Fruit fly (Drosophila melanogaster) whole organism, wandering third instar larva: Measurements from ENCODE around the gene CG4596.

ENCODE experiments used
- Abd-B ChIP-seq: fragments of >200 bp; optimal IDR thresholded peaks from 2 replicates; lab custom pipeline; 2017; ENCODE audit warnings: missing biosample characterization, missing genetic modification characterization
- CG32264 ChIP-seq: fragments of 200-800 bp; sonication (Bioruptor generic); optimal IDR thresholded peaks from 2 replicates; lab custom pipeline; 2016; ENCODE audit warnings: missing biosample characterization, missing genetic modification characterization
- CG9705 ChIP-seq: fragments of 200-800 bp; sonication (Bioruptor generic); optimal IDR thresholded peaks from 2 replicates; lab custom pipeline; 2018; ENCODE audit warnings: missing biosample characterization, mild to moderate bottlenecking, missing genetic modification characterization
- CrebA ChIP-seq: fragments of 200-800 bp; sonication (Bioruptor generic); optimal IDR thresholded peaks from 2 replicates; lab custom pipeline; 2016; ENCODE audit warnings: missing biosample characterization, mild to moderate bottlenecking, missing genetic modification characterization, borderline replicate concordance
- Dfd ChIP-seq: fragments of >200 bp; optimal IDR thresholded peaks from 2 replicates; lab custom pipeline; 2017; ENCODE audit warnings: missing biosample characterization, missing genetic modification characterization
- Dif ChIP-seq: fragments of 200-275, 200-300 bp; sonication (Bioruptor generic); optimal IDR thresholded peaks from 2 replicates; lab custom pipeline; 2018; ENCODE audit warnings: missing biosample characterization, missing genetic modification characterization; ENCODE audit not compliant: partially characterized antibody
- GATAd ChIP-seq: sonication (Bioruptor generic); optimal IDR thresholded peaks from 2 replicates; lab custom pipeline; 2016; ENCODE audit warnings: missing biosample characterization, missing genetic modification characterization
- HLH106 ChIP-seq: fragments of 200-800 bp; optimal IDR thresholded peaks from 3 replicates; lab custom pipeline; 2019; ENCODE audit warnings: missing biosample characterization, mild to moderate bottlenecking, missing genetic modification characterization, moderate library complexity
- Hnf4 ChIP-seq: fragments of 200-800 bp; sonication (Bioruptor generic); optimal IDR thresholded peaks from 2 replicates; lab custom pipeline; 2016; ENCODE audit warnings: missing biosample characterization, mild to moderate bottlenecking, missing genetic modification characterization
- Hr78 ChIP-seq: fragments of >200 bp; optimal IDR thresholded peaks from 2 replicates; lab custom pipeline; 2017; ENCODE audit warnings: missing biosample characterization, missing genetic modification characterization
- Hr83 ChIP-seq: fragments of 200-300 bp; sonication (Bioruptor generic); optimal IDR thresholded peaks from 2 replicates; lab custom pipeline; 2016; ENCODE audit warnings: missing biosample characterization, mild to moderate bottlenecking, missing genetic modification characterization, moderate library complexity; ENCODE audit not compliant: poor library complexity, severe bottlenecking
- Jra ChIP-seq: sonication (Bioruptor generic); optimal IDR thresholded peaks from 2 replicates; lab custom pipeline; 2016; ENCODE audit warnings: missing biosample characterization, missing genetic modification characterization
- Mio ChIP-seq: sonication (Bioruptor generic); optimal IDR thresholded peaks from 2 replicates; lab custom pipeline; 2016; ENCODE audit warnings: missing biosample characterization, missing genetic modification characterization
- Myc ChIP-seq: fragments of >200 bp; optimal IDR thresholded peaks from 2 replicates; lab custom pipeline; 2017
- N ChIP-seq: fragments of >200 bp; optimal IDR thresholded peaks from 2 replicates; lab custom pipeline; 2018; ENCODE audit warnings: missing biosample characterization, missing external identifiers, missing genetic modification characterization
- OdsH ChIP-seq: fragments of 200-800 bp; sonication (Bioruptor generic); optimal IDR thresholded peaks from 2 replicates; lab custom pipeline; 2016; ENCODE audit warnings: missing biosample characterization, mild to moderate bottlenecking, missing genetic modification characterization
- Rel ChIP-seq, 2 experiments: fragments of 200-800 bp; sonication (Bioruptor generic) in 1 of 2; optimal IDR thresholded peaks; 2 replicates in 1 of 2; 3 replicates in 1 of 2; lab custom pipeline; 2016 to 2019; ENCODE audit warnings: mild to moderate bottlenecking in 2 of 2, missing biosample characterization in 2 of 2, missing genetic modification characterization in 2 of 2, moderate library complexity in 1 of 2
- Sp1 ChIP-seq: fragments of 200-800 bp; sonication (Bioruptor generic); optimal IDR thresholded peaks from 3 replicates; lab custom pipeline; 2019; ENCODE audit warnings: missing biosample characterization, mild to moderate bottlenecking, missing genetic modification characterization, moderate library complexity
- Vsx2 ChIP-seq: fragments of 200-300, 225-300 bp; sonication (Bioruptor generic); optimal IDR thresholded peaks from 2 replicates; lab custom pipeline; 2018; ENCODE audit warnings: missing biosample characterization, missing genetic modification characterization; ENCODE audit not compliant: partially characterized antibody
- br ChIP-seq: fragments of 200-800 bp; sonication (Bioruptor generic); optimal IDR thresholded peaks from 2 replicates; lab custom pipeline; 2016; ENCODE audit warnings: missing biosample characterization, missing genetic modification characterization
- brk ChIP-seq: fragments of 200-800 bp; sonication (Bioruptor generic); optimal IDR thresholded peaks from 2 replicates; lab custom pipeline; 2016; ENCODE audit warnings: missing biosample characterization, mild to moderate bottlenecking, missing genetic modification characterization
- dl ChIP-seq, 2 experiments: fragments of 175-275, 200-275 bp in 1 of 2; fragments of 200-275 bp in 1 of 2; sonication (Bioruptor generic); optimal IDR thresholded peaks; lab custom pipeline; 2018; ENCODE audit warnings: mild to moderate bottlenecking in 2 of 2, missing biosample characterization in 2 of 2, missing genetic modification characterization in 2 of 2, moderate library complexity in 2 of 2; ENCODE audit not compliant: partially characterized antibody in 2 of 2, insufficient read depth in 1 of 2
- dmrt93B ChIP-seq: fragments of 200-800 bp; sonication (Bioruptor generic); optimal IDR thresholded peaks from 2 replicates; lab custom pipeline; 2018; ENCODE audit warnings: missing biosample characterization, mild to moderate bottlenecking, missing genetic modification characterization
- dsf ChIP-seq: sonication (Bioruptor generic); optimal IDR thresholded peaks from 2 replicates; lab custom pipeline; 2016; ENCODE audit warnings: missing biosample characterization, missing genetic modification characterization, borderline replicate concordance
- ey ChIP-seq: fragments of 200-800 bp; sonication (Bioruptor generic); optimal IDR thresholded peaks from 2 replicates; lab custom pipeline; 2016; ENCODE audit warnings: missing biosample characterization, missing genetic modification characterization
- foxo ChIP-seq, 2 experiments: fragments of 200-800 bp; sonication (Bioruptor generic); optimal IDR thresholded peaks; 2 replicates in 1 of 2; 3 replicates in 1 of 2; lab custom pipeline; 2016 to 2017; ENCODE audit warnings: missing biosample characterization in 2 of 2, missing genetic modification characterization in 2 of 2
- fru ChIP-seq: fragments of 200-800 bp; sonication (Bioruptor generic); optimal IDR thresholded peaks from 3 replicates; lab custom pipeline; 2016; ENCODE audit warnings: missing biosample characterization, mild to moderate bottlenecking, missing genetic modification characterization
- h ChIP-seq: fragments of 200-800 bp; sonication (Bioruptor generic); optimal IDR thresholded peaks from 3 replicates; lab custom pipeline; 2016; ENCODE audit warnings: missing biosample characterization, mild to moderate bottlenecking, missing genetic modification characterization
- jim ChIP-seq: fragments of 175-275, 200-325 bp; sonication (Bioruptor generic); optimal IDR thresholded peaks from 2 replicates; lab custom pipeline; 2016; ENCODE audit warnings: missing biosample characterization, mild to moderate bottlenecking, missing genetic modification characterization
- lola ChIP-seq: fragments of >200 bp; optimal IDR thresholded peaks from 2 replicates; lab custom pipeline; 2017; ENCODE audit warnings: missing biosample characterization, missing genetic modification characterization
- pan ChIP-seq: fragments of >200 bp; optimal IDR thresholded peaks from 2 replicates; lab custom pipeline; 2017
- psq ChIP-seq: fragments of 200-800 bp; sonication (Bioruptor generic); optimal IDR thresholded peaks from 3 replicates; lab custom pipeline; 2017; ENCODE audit warnings: missing biosample characterization, mild to moderate bottlenecking, missing genetic modification characterization, moderate library complexity
- rgr ChIP-seq: fragments of 200-800 bp; sonication (Bioruptor generic); optimal IDR thresholded peaks from 3 replicates; lab custom pipeline; 2016; ENCODE audit warnings: missing biosample characterization, mild to moderate bottlenecking, missing genetic modification characterization
- sage ChIP-seq: fragments of 200-800 bp; sonication (Bioruptor generic); optimal IDR thresholded peaks from 2 replicates; lab custom pipeline; 2016; ENCODE audit warnings: missing biosample characterization, mild to moderate bottlenecking, missing genetic modification characterization
- sv ChIP-seq: fragments of 200-800 bp; sonication (Bioruptor generic); optimal IDR thresholded peaks from 3 replicates; lab custom pipeline; 2016; ENCODE audit warnings: missing biosample characterization, missing genetic modification characterization
- tai ChIP-seq: sonication (Bioruptor generic); optimal IDR thresholded peaks from 2 replicates; lab custom pipeline; 2016; ENCODE audit warnings: missing biosample characterization, missing genetic modification characterization
- usp ChIP-seq: fragments of >200 bp; optimal IDR thresholded peaks from 2 replicates; lab custom pipeline; 2017; ENCODE audit warnings: missing biosample characterization, missing genetic modification characterization
- woc ChIP-seq: sonication (Bioruptor generic); optimal IDR thresholded peaks from 2 replicates; lab custom pipeline; 2016; ENCODE audit warnings: missing biosample characterization, mild to moderate bottlenecking, missing genetic modification characterization

CG4596 gene

DNA sequence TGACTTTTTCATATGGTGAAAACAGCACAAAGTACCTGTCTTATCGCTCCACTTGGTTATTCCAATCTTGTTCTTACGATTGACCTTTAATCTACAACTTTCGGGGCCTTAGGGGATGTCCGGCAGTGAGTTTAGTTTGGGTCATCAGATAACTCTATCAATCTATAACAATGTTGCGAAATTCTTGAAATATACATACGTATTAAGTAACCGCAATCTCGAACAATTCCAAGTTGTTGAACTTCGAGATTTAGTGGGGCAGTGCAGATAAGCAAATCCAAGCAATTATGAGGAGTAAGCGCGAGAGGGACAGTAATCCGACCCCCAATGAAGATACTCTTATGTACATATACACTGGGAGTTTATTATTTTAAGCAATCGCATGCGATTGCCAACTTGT lies 2.3 kb upstream of the CG4596 start:
- TF ChIP-seq Rel (GFP tag; optimal IDR thresholded peaks at IDR 0.05; lab: Kevin White, UChicago) = no peak
- peak; percentile 35 for TF ChIP-seq Rel (tag; optimal IDR thresholded peaks at IDR 0.05; lab: Kevin White, UChicago)
- no peak for TF ChIP-seq OdsH (GFP tag; lab: Kevin White, UChicago)

DNA sequence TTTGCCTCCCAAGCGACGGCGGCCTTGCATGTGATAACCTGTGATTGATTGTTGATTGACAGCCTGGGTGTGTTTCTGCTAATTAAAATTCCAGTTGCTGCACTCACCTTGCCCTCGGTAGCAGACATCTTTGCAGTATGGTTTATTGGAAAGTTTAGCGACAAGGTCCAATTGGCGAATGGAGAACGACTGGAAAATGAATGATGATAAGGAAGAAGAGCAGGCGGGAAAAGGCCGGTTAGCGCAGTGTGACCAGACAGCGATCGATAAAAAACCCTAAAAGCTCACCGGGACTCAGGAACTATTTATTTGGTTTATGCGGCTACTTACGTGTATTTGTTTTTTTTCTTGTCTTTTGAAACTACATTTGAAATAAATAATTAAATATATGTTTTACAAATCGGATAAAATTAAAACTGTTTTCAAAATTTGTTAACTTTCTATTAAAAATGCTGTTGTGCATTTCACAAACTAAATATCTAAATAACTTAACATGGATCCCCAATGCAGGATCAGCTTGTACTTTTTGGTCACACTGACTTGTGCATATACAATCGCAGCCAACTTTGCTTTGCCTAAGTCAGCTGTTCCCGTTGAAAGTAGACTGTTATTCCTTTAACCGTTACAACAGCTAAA lies 572 bp upstream of the CG4596 start, which contains the start of gene Fdh:
Fdh (minus strand) TSS at position 234 of the 636 bp plus-strand sequence.
- TF ChIP-seq dmrt93B (GFP tag; lab: Kevin White, UChicago) = peak; percentile 15
- TF ChIP-seq Rel (GFP tag; optimal IDR thresholded peaks at IDR 0.05; lab: Kevin White, UChicago) = no peak
- TF ChIP-seq Rel (tag; optimal IDR thresholded peaks at IDR 0.05; lab: Kevin White, UChicago) = peak; percentile 42
- peak; percentile 72 for TF ChIP-seq h (GFP tag; lab: Kevin White, UChicago)
- no peak for TF ChIP-seq Hr78 (GFP tag; lab: Kevin White, UChicago)
- TF ChIP-seq sv (GFP tag; lab: Kevin White, UChicago) = peak; percentile 2
- no peak for TF ChIP-seq usp (GFP tag; lab: Kevin White, UChicago)
- peak in 1 of 2 experiments; percentile 76 for TF ChIP-seq foxo (GFP tag; optimal IDR thresholded peaks at IDR 0.05; lab: Kevin White, UChicago)
- peak; percentile 80 for TF ChIP-seq Vsx2
- TF ChIP-seq jim = no peak
- TF ChIP-seq fru (GFP tag; lab: Kevin White, UChicago) = peak; percentile 23
- no peak for TF ChIP-seq GATAd
- no peak for TF ChIP-seq Myc
- no peak for TF ChIP-seq brk
- TF ChIP-seq ey = peak; percentile 36
- TF ChIP-seq woc (GFP tag; lab: Kevin White, UChicago) = peak; percentile 62
- TF ChIP-seq psq (GFP tag; lab: Kevin White, UChicago) = peak; percentile 57
- peak; percentile 53 for TF ChIP-seq CG9705 (GFP tag; lab: Kevin White, UChicago)
- TF ChIP-seq sage (GFP tag; lab: Kevin White, UChicago) = no peak
- peak; percentile 68 for TF ChIP-seq Sp1 (GFP tag; lab: Kevin White, UChicago)
- TF ChIP-seq br (GFP tag; lab: Kevin White, UChicago) = peak; percentile 50
- peak; percentile 13 for TF ChIP-seq Jra
- TF ChIP-seq tai (GFP tag; lab: Kevin White, UChicago) = no peak
- TF ChIP-seq Hnf4 = peak; percentile 67
- peak; percentile 58 for TF ChIP-seq rgr (GFP tag; lab: Kevin White, UChicago)
- no peak for TF ChIP-seq Mio (GFP tag; lab: Kevin White, UChicago)
- TF ChIP-seq N (GFP tag; lab: Kevin White, UChicago) = no peak
- TF ChIP-seq Hr83 (GFP tag; lab: Kevin White, UChicago) = peak; percentile 15
- TF ChIP-seq lola = no peak
- TF ChIP-seq Dfd (GFP tag; lab: Kevin White, UChicago) = no peak
- TF ChIP-seq dsf (GFP tag; lab: Kevin White, UChicago) = no peak
- no peak for TF ChIP-seq CrebA
- peak; percentile 61 for TF ChIP-seq OdsH (GFP tag; lab: Kevin White, UChicago)
- no peak for TF ChIP-seq dl (GFP tag; optimal IDR thresholded peaks at IDR 0.05; lab: Kevin White, UChicago; ENCODE audit: insufficient read depth in 1 of 2, partially characterized antibody in 2 of 2)
- no peak for TF ChIP-seq Dif
- TF ChIP-seq CG32264 = no peak
- peak; percentile 56 for TF ChIP-seq HLH106 (tag; lab: Kevin White, UChicago)
- no peak for TF ChIP-seq Abd-B (GFP tag; lab: Kevin White, UChicago)
- TF ChIP-seq pan = no peak
